Worm (Caenorhabditis elegans) whole organism, young adult: ENCODE data around the gene coq-2.
A peak's percentile ranks its signal among the peaks of the same experiment; 100 is the strongest.

Source experiments
- B0019.2 ChIP-seq: fragments of 200-800 bp; sonication (Bioruptor generic); conservative IDR thresholded peaks from 2 replicates; pipeline ENCODE4 v1.3.6; 2022; ENCODE audit warnings: missing genetic modification reagents, missing genetic modification characterization, missing compliant biosample characterization
- B0035.1 ChIP-seq: sonication (generic microtip); optimal IDR thresholded peaks from 2 replicates; lab custom pipeline; 2016; ENCODE audit warnings: missing genetic modification characterization, mild to moderate bottlenecking, missing compliant biosample characterization, missing genotype, missing genetic modification reagents
- C06A6.2 ChIP-seq: fragments of 200-800 bp; sonication (Bioruptor generic); conservative IDR thresholded peaks from 2 replicates; pipeline ENCODE4 v1.3.6; 2022; ENCODE audit warnings: missing genetic modification characterization, missing compliant biosample characterization
- F22D6.2 ChIP-seq: sonication (generic microtip); optimal IDR thresholded peaks from 2 replicates; lab custom pipeline; 2016; ENCODE audit warnings: mild to moderate bottlenecking, missing genetic modification characterization, missing compliant biosample characterization
- F23B12.7 ChIP-seq: sonication (generic microtip); optimal IDR thresholded peaks from 2 replicates; lab custom pipeline; 2017; ENCODE audit warnings: missing genetic modification characterization, mild to moderate bottlenecking, missing compliant biosample characterization, antibody characterized with exemption, moderate library complexity; ENCODE audit not compliant: insufficient read depth
- F37B4.10 ChIP-seq: fragments of 200-800 bp; sonication (Bioruptor generic); IDR thresholded peaks from 2 replicates; pipeline ENCODE4 v1.3.6; 2022; ENCODE audit warnings: missing genetic modification characterization, missing compliant biosample characterization
- F57A8.1 ChIP-seq: fragments of 200-800 bp; sonication (Bioruptor generic); optimal IDR thresholded peaks from 2 replicates; lab custom pipeline; 2018; ENCODE audit warnings: mild to moderate bottlenecking, missing genetic modification characterization, moderate library complexity, missing compliant biosample characterization
- T07F8.4 ChIP-seq: sonication (generic microtip); optimal IDR thresholded peaks from 2 replicates; lab custom pipeline; 2016; ENCODE audit warnings: mild to moderate bottlenecking, missing genetic modification characterization, moderate library complexity, missing compliant biosample characterization
- Y79H2A.3 ChIP-seq: fragments of 200-800 bp; sonication (Bioruptor generic); conservative IDR thresholded peaks from 2 replicates; pipeline ENCODE4 v1.3.6; 2022; ENCODE audit warnings: missing genetic modification reagents, missing genetic modification characterization, missing compliant biosample characterization
- Y95B8A.8 ChIP-seq: fragments of 200-800 bp; sonication (Bioruptor generic); IDR thresholded peaks from 2 replicates; pipeline ENCODE4 v1.3.6; 2022; ENCODE audit warnings: missing genetic modification reagents, missing genetic modification characterization, missing compliant biosample characterization
- ZK185.1 ChIP-seq: sonication (generic microtip); optimal IDR thresholded peaks from 2 replicates; lab custom pipeline; 2016; ENCODE audit warnings: mild to moderate bottlenecking, missing genetic modification characterization, missing compliant biosample characterization; ENCODE audit not compliant: poor library complexity, severe bottlenecking
- athp-1 ChIP-seq: sonication (generic microtip); optimal IDR thresholded peaks from 2 replicates; lab custom pipeline; 2017; ENCODE audit warnings: mild to moderate bottlenecking, missing genetic modification characterization, missing compliant biosample characterization
- attf-5 ChIP-seq: fragments of 200-800 bp; sonication (Bioruptor generic); optimal IDR thresholded peaks from 2 replicates; lab custom pipeline; 2018; ENCODE audit warnings: mild to moderate bottlenecking, missing genetic modification characterization, missing compliant biosample characterization
- cebp-1 ChIP-seq, 2 experiments: fragments of 200-800 bp in 1 of 2; sonication (Bioruptor generic) in 1 of 2; sonication (generic microtip) in 1 of 2; IDR thresholded peaks in 1 of 2; optimal IDR thresholded peaks in 1 of 2; 2 replicates each; pipeline versions ENCODE4 v1.3.6 to Lab custom; 2017 to 2022; ENCODE audit warnings: missing compliant biosample characterization in 2 of 2, missing genetic modification characterization in 2 of 2, mild to moderate bottlenecking in 1 of 2, missing genetic modification reagents in 1 of 2, moderate library complexity in 1 of 2
- ceh-100 ChIP-seq: fragments of 200-800 bp; sonication (Bioruptor generic); IDR thresholded peaks from 2 replicates; pipeline ENCODE4 v1.3.6; 2022; ENCODE audit warnings: missing genetic modification reagents, missing genetic modification characterization, missing compliant biosample characterization
- ceh-40 ChIP-seq: fragments of 200-800 bp; sonication (Bioruptor generic); IDR thresholded peaks from 2 replicates; pipeline ENCODE4 v1.3.6; 2022; ENCODE audit warnings: missing genetic modification characterization, missing compliant biosample characterization
- ceh-79 ChIP-seq: sonication (generic microtip); optimal IDR thresholded peaks from 2 replicates; lab custom pipeline; 2017; ENCODE audit warnings: mild to moderate bottlenecking, missing genetic modification characterization, missing compliant biosample characterization
- dpl-1 ChIP-seq: fragments of 150-350 bp; optimal IDR thresholded peaks from 2 replicates; lab custom pipeline; 2014; ENCODE audit warnings: missing biosample characterization, missing genetic modification reagents, missing genetic modification characterization
- egrh-3 ChIP-seq: fragments of 200-800 bp; sonication (Bioruptor generic); IDR thresholded peaks from 2 replicates; pipeline ENCODE4 v1.3.6; 2022; ENCODE audit warnings: missing genetic modification reagents, missing genetic modification characterization, missing compliant biosample characterization
- gei-17 ChIP-seq: fragments of 200-800 bp; sonication (Bioruptor generic); optimal IDR thresholded peaks from 2 replicates; lab custom pipeline; 2018; ENCODE audit warnings: mild to moderate bottlenecking, missing genetic modification characterization, missing compliant biosample characterization
- hlh-12 ChIP-seq: sonication (generic microtip); optimal IDR thresholded peaks from 2 replicates; lab custom pipeline; 2016; ENCODE audit warnings: missing genetic modification characterization, missing compliant biosample characterization
- hlh-26 ChIP-seq: fragments of 200-800 bp; sonication (Bioruptor generic); conservative IDR thresholded peaks from 2 replicates; pipeline ENCODE4 v1.3.6; 2022; ENCODE audit warnings: missing genetic modification reagents, missing genetic modification characterization, missing compliant biosample characterization
- hmg-1.2 ChIP-seq: fragments of 200-800 bp; sonication (Bioruptor generic); IDR thresholded peaks from 2 replicates; pipeline ENCODE4 v1.3.6; 2022; ENCODE audit warnings: missing genetic modification reagents, missing genetic modification characterization, missing compliant biosample characterization
- hmg-20 ChIP-seq: fragments of 200-800 bp; sonication (Bioruptor generic); IDR thresholded peaks from 2 replicates; pipeline ENCODE4 v1.3.6; 2022; ENCODE audit warnings: missing genetic modification reagents, missing genetic modification characterization, missing compliant biosample characterization
- hsf-1 ChIP-seq: fragments of 200-800 bp; sonication (Bioruptor generic); IDR thresholded peaks from 2 replicates; pipeline ENCODE4 v1.3.6; 2022; ENCODE audit warnings: missing genetic modification reagents, missing genetic modification characterization, missing compliant biosample characterization
- lag-1 ChIP-seq: fragments of 200-800 bp; sonication (Bioruptor generic); IDR thresholded peaks from 2 replicates; pipeline ENCODE4 v1.3.6; 2022; ENCODE audit warnings: missing genetic modification reagents, missing genetic modification characterization, missing compliant biosample characterization
- lin-26 ChIP-seq: fragments of 200-800 bp; sonication (Bioruptor generic); IDR thresholded peaks from 2 replicates; pipeline ENCODE4 v1.3.6; 2022; ENCODE audit warnings: missing genetic modification reagents, missing genetic modification characterization, missing compliant biosample characterization
- madf-10 ChIP-seq: sonication (generic microtip); optimal IDR thresholded peaks from 2 replicates; lab custom pipeline; 2016; ENCODE audit warnings: mild to moderate bottlenecking, missing genetic modification characterization, missing compliant biosample characterization
- madf-6 ChIP-seq: fragments of 200-800 bp; sonication (Bioruptor generic); IDR thresholded peaks from 2 replicates; pipeline ENCODE4 v1.3.6; 2022; ENCODE audit warnings: missing genetic modification reagents, missing genetic modification characterization, missing compliant biosample characterization
- madf-8 ChIP-seq: fragments of 200-800 bp; sonication (Bioruptor generic); conservative IDR thresholded peaks from 2 replicates; pipeline ENCODE4 v1.3.6; 2022; ENCODE audit warnings: missing genetic modification reagents, missing genetic modification characterization, missing compliant biosample characterization
- mes-4 ChIP-seq: sonication (generic microtip); optimal IDR thresholded peaks from 2 replicates; lab custom pipeline; 2016; ENCODE audit warnings: missing genotype, missing genetic modification characterization, missing compliant biosample characterization
- nfyb-1 ChIP-seq: fragments of 200-800 bp; sonication (Bioruptor generic); IDR thresholded peaks from 2 replicates; pipeline ENCODE4 v1.3.6; 2022; ENCODE audit warnings: missing genetic modification reagents, missing genetic modification characterization, missing compliant biosample characterization
- pha-4 ChIP-seq: fragments of 150-350 bp; sonication (generic microtip); optimal IDR thresholded peaks from 2 replicates; lab custom pipeline; 2014; ENCODE audit warnings: missing biosample characterization, missing genetic modification reagents, missing genetic modification characterization
- repo-1 ChIP-seq: sonication (generic microtip); optimal IDR thresholded peaks from 2 replicates; lab custom pipeline; 2017; ENCODE audit warnings: mild to moderate bottlenecking, missing genetic modification characterization, missing compliant biosample characterization
- snpc-4 ChIP-seq, 5 experiments: fragments of 150-350 bp in 1 of 5; sonication (generic microtip) in 4 of 5; optimal IDR thresholded peaks; 2 replicates each; lab custom pipeline; 2014 to 2018; ENCODE audit warnings: missing genetic modification characterization in 5 of 5, missing biosample characterization in 3 of 5, antibody characterized with exemption in 2 of 5, mild to moderate bottlenecking in 2 of 5, missing compliant biosample characterization in 2 of 5, missing genotype in 2 of 5, moderate library complexity in 2 of 5, missing genetic modification reagents in 1 of 5
- somi-1 ChIP-seq: fragments of 200-800 bp; sonication (Bioruptor generic); optimal IDR thresholded peaks from 2 replicates; lab custom pipeline; 2018; ENCODE audit warnings: mild to moderate bottlenecking, missing genetic modification characterization, missing compliant biosample characterization
- sptf-2 ChIP-seq: fragments of 200-800 bp; sonication (Bioruptor generic); optimal IDR thresholded peaks from 2 replicates; lab custom pipeline; 2018; ENCODE audit warnings: mild to moderate bottlenecking, missing genetic modification characterization, missing compliant biosample characterization
- unc-130 ChIP-seq: sonication (generic microtip); optimal IDR thresholded peaks from 2 replicates; lab custom pipeline; 2016; ENCODE audit warnings: missing genetic modification reagents, missing genetic modification characterization, missing compliant biosample characterization
- unc-62 ChIP-seq: fragments of 150-350 bp; optimal IDR thresholded peaks from 2 replicates; lab custom pipeline; 2014; ENCODE audit warnings: missing biosample characterization, missing genetic modification reagents, missing genetic modification characterization
- zfh-2 ChIP-seq: fragments of 200-800 bp; sonication (Bioruptor generic); conservative IDR thresholded peaks from 2 replicates; pipeline ENCODE4 v1.3.6; 2022; ENCODE audit warnings: missing genetic modification reagents, missing genetic modification characterization, missing compliant biosample characterization
- zim-3 ChIP-seq: sonication (generic microtip); optimal IDR thresholded peaks from 2 replicates; lab custom pipeline; 2017; ENCODE audit warnings: mild to moderate bottlenecking, missing genetic modification characterization, moderate library complexity, missing compliant biosample characterization

Gene coq-2

ce11 chrIII:6888999-6889824 lies 46.6 kb upstream of the coq-2 start, which contains the start of the genes brd-1 and K04C2.2:
brd-1 (minus strand) TSS chrIII:6889504.
K04C2.2 (plus strand) TSS chrIII:6889774.
- TF ChIP-seq dpl-1 (GFP tag; lab: Kevin White, UChicago) (peak; percentile 23), athp-1 (tag; lab: Kevin White, UChicago) (no peak), lin-26 (GFP tag; lab: Robert Waterston, UW) (0 out of 2 replicates have a peak, but pooled peaks have one; percentile 27)

- TF ChIP-seq sptf-2 (GFP tag; lab: Kevin White, UChicago) = no peak
- TF ChIP-seq cebp-1 (GFP tag; IDR thresholded peaks at IDR 0.05; lab: Robert Waterston, UW) = no peak
- TF ChIP-seq cebp-1 (tag; optimal IDR thresholded peaks at IDR 0.05; lab: Kevin White, UChicago) = no peak
- TF ChIP-seq unc-130 (GFP tag; lab: Kevin White, UChicago) = no peak
- no peak for TF ChIP-seq hmg-1.2 (GFP tag; lab: Robert Waterston, UW)
- no peak for TF ChIP-seq egrh-3 (GFP tag; lab: Robert Waterston, UW)
Observed at ce11 chrIII:6891560-6891959, 44.2 kb upstream of the coq-2 start, which contains the start of gene K04C2.5. K04C2.5 (minus strand) TSS chrIII:6891660.

ce11 chrIII:6895166-6895565 lies 40.6 kb upstream of the coq-2 start:
- TF ChIP-seq mes-4 = no peak
- TF ChIP-seq hlh-12 (tag; lab: Kevin White, UChicago) = no peak
- TF ChIP-seq F37B4.10 (GFP tag; lab: Robert Waterston, UW) = no peak
- no peak for TF ChIP-seq hsf-1 (GFP tag; lab: Robert Waterston, UW)
- 0 out of 2 replicates have a peak, but pooled peaks have one; percentile 36 for TF ChIP-seq C06A6.2 (GFP tag; lab: Robert Waterston, UW)
- no peak for TF ChIP-seq Y95B8A.8 (GFP tag; lab: Robert Waterston, UW)
- no peak for TF ChIP-seq lag-1 (GFP tag; lab: Robert Waterston, UW)
- peak; percentile 41; the same call in 1 of the 2 replicates for TF ChIP-seq lin-26 (GFP tag; lab: Robert Waterston, UW)
- TF ChIP-seq unc-62 (GFP tag; lab: Kevin White, UChicago) = peak; percentile 85
- peak; percentile 20 for TF ChIP-seq pha-4 (tag; lab: Kevin White, UChicago)
- no peak for TF ChIP-seq ceh-79 (tag; lab: Kevin White, UChicago)
- peak; percentile 58 for TF ChIP-seq somi-1 (GFP tag; lab: Kevin White, UChicago)
- TF ChIP-seq hmg-20 (GFP tag; lab: Robert Waterston, UW) = no peak
- TF ChIP-seq attf-5 (GFP tag; lab: Kevin White, UChicago) = peak; percentile 42
- no peak for TF ChIP-seq T07F8.4 (tag; lab: Kevin White, UChicago)
- TF ChIP-seq unc-130 (GFP tag; lab: Kevin White, UChicago) = no peak
- no peak for TF ChIP-seq Y79H2A.3 (GFP tag; lab: Robert Waterston, UW)
- no peak for TF ChIP-seq madf-8 (GFP tag; lab: Robert Waterston, UW)
- no peak for TF ChIP-seq B0035.1
- no peak for TF ChIP-seq F57A8.1 (GFP tag; lab: Kevin White, UChicago)
- TF ChIP-seq F23B12.7 (tag; lab: Kevin White, UChicago) = no peak
- TF ChIP-seq hlh-26 (GFP tag; lab: Robert Waterston, UW) = no peak
- TF ChIP-seq gei-17 = no peak
- TF ChIP-seq ZK185.1 (tag; lab: Kevin White, UChicago) = no peak
- TF ChIP-seq madf-6 (GFP tag; lab: Robert Waterston, UW) = peak; percentile 31; the same call in 1 of the 2 replicates
- no peak for TF ChIP-seq B0019.2
- TF ChIP-seq zfh-2 (GFP tag; lab: Robert Waterston, UW) = no peak
- no peak for TF ChIP-seq sptf-2 (GFP tag; lab: Kevin White, UChicago)
- no peak for TF ChIP-seq ceh-100 (GFP tag; lab: Robert Waterston, UW)
- no peak for TF ChIP-seq F22D6.2 (tag; lab: Kevin White, UChicago)
- no peak for TF ChIP-seq zim-3
- peak; percentile 45; the same call in 1 of the 2 replicates for TF ChIP-seq nfyb-1 (GFP tag; lab: Robert Waterston, UW)
- no peak for TF ChIP-seq repo-1
- no peak for TF ChIP-seq madf-10 (tag; lab: Kevin White, UChicago)
- no peak for TF ChIP-seq ceh-40
- TF ChIP-seq cebp-1 (GFP tag; IDR thresholded peaks at IDR 0.05; lab: Robert Waterston, UW) = no peak
- peak; percentile 74 for TF ChIP-seq cebp-1 (tag; optimal IDR thresholded peaks at IDR 0.05; lab: Kevin White, UChicago)
- TF ChIP-seq snpc-4 (GFP tag; optimal IDR thresholded peaks at IDR 0.05; lab: Kevin White, UChicago) = no peak
- TF ChIP-seq snpc-4 (tag; optimal IDR thresholded peaks at IDR 0.05; lab: Kevin White, UChicago) = peak in 1 of 4 experiments; percentile 39
